Worm (Caenorhabditis elegans) whole organism, L4 larva: ENCODE measurements around the gene rap-1.

Experiments used
- D1046.2 ChIP-seq: fragments of 200-800 bp; sonication (Bioruptor generic); IDR thresholded peaks from 2 replicates; pipeline ENCODE4 v1.3.6; 2022; ENCODE audit warnings: missing genetic modification characterization, missing compliant biosample characterization
- F37D6.2 ChIP-seq: sonication (generic microtip); optimal IDR thresholded peaks from 2 replicates; lab custom pipeline; 2016; ENCODE audit warnings: mild to moderate bottlenecking, missing genetic modification characterization, missing compliant biosample characterization
- T20F7.1 ChIP-seq: fragments of 200-800 bp; sonication (Bioruptor generic); optimal IDR thresholded peaks from 2 replicates; lab custom pipeline; 2018; ENCODE audit warnings: mild to moderate bottlenecking, missing genetic modification characterization, missing compliant biosample characterization
- Y105C5A.15 ChIP-seq: fragments of 200-800 bp; sonication (Bioruptor generic); IDR thresholded peaks from 2 replicates; pipeline ENCODE4 v1.3.6; 2022; ENCODE audit warnings: missing genetic modification characterization, missing compliant biosample characterization
- aha-1 ChIP-seq: fragments of 150-350 bp; peaks from one replicate; lab custom pipeline; 2014; ENCODE audit warnings: missing biosample characterization, missing genetic modification characterization
- ama-1 ChIP-seq: fragments of 150-350 bp; optimal IDR thresholded peaks from 2 replicates; lab custom pipeline; 2014; ENCODE audit warnings: inconsistent platforms, mixed read lengths
- arid-1 ChIP-seq: fragments of 200-800 bp; sonication (Bioruptor generic); conservative IDR thresholded peaks from 2 replicates; pipeline ENCODE4 v1.3.6; 2022; ENCODE audit warnings: missing genetic modification reagents, missing genetic modification characterization, missing compliant biosample characterization
- ceh-28 ChIP-seq: fragments of 150-350 bp; optimal IDR thresholded peaks from 2 replicates; lab custom pipeline; 2014; ENCODE audit warnings: missing biosample characterization, missing genetic modification reagents, missing genetic modification characterization
- daf-19 ChIP-seq: fragments of 200-800 bp; sonication (Bioruptor generic); conservative IDR thresholded peaks from 2 replicates; pipeline ENCODE4 v1.3.6; 2022; ENCODE audit warnings: missing genetic modification characterization, missing compliant biosample characterization
- dmd-9 ChIP-seq: fragments of 200-800 bp; sonication (Bioruptor generic); IDR thresholded peaks from 2 replicates; pipeline ENCODE4 v1.3.6; 2022; ENCODE audit warnings: missing genetic modification reagents, missing genetic modification characterization, missing compliant biosample characterization
- dve-1 ChIP-seq: sonication (generic microtip); optimal IDR thresholded peaks from 2 replicates; lab custom pipeline; 2017; ENCODE audit warnings: antibody characterized with exemption, mild to moderate bottlenecking, missing genetic modification characterization, missing compliant biosample characterization; ENCODE audit not compliant: insufficient read depth
- egl-27 ChIP-seq: sonication (generic microtip); optimal IDR thresholded peaks from 3 replicates; lab custom pipeline; 2017; ENCODE audit warnings: missing biosample characterization, missing genetic modification reagents, missing genetic modification characterization
- fkh-10 ChIP-seq: fragments of 150-350 bp; optimal IDR thresholded peaks from 2 replicates; lab custom pipeline; 2014; ENCODE audit warnings: missing biosample characterization, missing genetic modification reagents, missing genetic modification characterization
- fos-1 ChIP-seq: fragments of 150-350 bp; optimal IDR thresholded peaks from 2 replicates; lab custom pipeline; 2014; ENCODE audit warnings: missing biosample characterization, missing genetic modification characterization
- hif-1 ChIP-seq, 2 experiments: sonication (generic microtip); optimal IDR thresholded peaks; 2 replicates each; lab custom pipeline; 2016 to 2017; ENCODE audit warnings: missing compliant biosample characterization in 2 of 2, missing genetic modification characterization in 2 of 2, missing genetic modification reagents in 2 of 2, missing genotype in 2 of 2, mild to moderate bottlenecking in 1 of 2
- hlh-30 ChIP-seq: sonication (generic microtip); optimal IDR thresholded peaks from 2 replicates; lab custom pipeline; 2017; ENCODE audit warnings: antibody characterized with exemption, mild to moderate bottlenecking, missing genetic modification characterization, missing compliant biosample characterization; ENCODE audit not compliant: insufficient read depth
- hmg-1.1 ChIP-seq: fragments of 200-800 bp; sonication (Bioruptor generic); IDR thresholded peaks from 2 replicates; pipeline ENCODE4 v1.3.6; 2022; ENCODE audit warnings: missing genetic modification reagents, missing genetic modification characterization, missing compliant biosample characterization
- jun-1 ChIP-seq: fragments of 150-350 bp; optimal IDR thresholded peaks from 2 replicates; lab custom pipeline; 2014; ENCODE audit warnings: missing biosample characterization, missing genetic modification reagents, missing genetic modification characterization
- lim-7 ChIP-seq: fragments of 200-800 bp; sonication (Bioruptor generic); IDR thresholded peaks from 2 replicates; pipeline ENCODE4 v1.3.6; 2022; ENCODE audit warnings: missing genetic modification characterization, missing compliant biosample characterization
- lin-13 ChIP-seq: fragments of 150-350 bp; optimal IDR thresholded peaks from 2 replicates; lab custom pipeline; 2014; ENCODE audit warnings: missing biosample characterization, missing genetic modification reagents, missing genetic modification characterization
- lir-3 ChIP-seq: sonication (generic microtip); optimal IDR thresholded peaks from 2 replicates; lab custom pipeline; 2016; ENCODE audit warnings: mild to moderate bottlenecking, missing genetic modification characterization, missing compliant biosample characterization
- lsy-2 ChIP-seq, 2 experiments: fragments of 150-350 bp in 1 of 2; sonication (generic microtip) in 1 of 2; optimal IDR thresholded peaks; 2 replicates each; lab custom pipeline; 2014 to 2017; ENCODE audit warnings: missing biosample characterization in 2 of 2, missing genetic modification characterization in 2 of 2
- mdl-1 ChIP-seq, 2 experiments: fragments of 150-350 bp in 1 of 2; sonication (generic microtip) in 1 of 2; optimal IDR thresholded peaks; 2 replicates each; lab custom pipeline; 2014 to 2017; ENCODE audit warnings: missing biosample characterization in 2 of 2, missing genetic modification characterization in 2 of 2
- mdt-29 ChIP-seq: fragments of 200-800 bp; sonication (Bioruptor generic); IDR thresholded peaks from 2 replicates; pipeline ENCODE4 v1.3.6; 2022; ENCODE audit warnings: missing genetic modification reagents, missing genetic modification characterization, missing compliant biosample characterization
- mes-2 ChIP-seq: sonication (generic microtip); optimal IDR thresholded peaks from 2 replicates; lab custom pipeline; 2016; ENCODE audit warnings: missing genotype, mild to moderate bottlenecking, missing genetic modification characterization, missing compliant biosample characterization; ENCODE audit not compliant: poor library complexity, severe bottlenecking
- mxl-2 ChIP-seq: fragments of 200-800 bp; sonication (Bioruptor generic); conservative IDR thresholded peaks from 2 replicates; pipeline ENCODE4 v1.3.6; 2022; ENCODE audit warnings: missing genetic modification reagents, missing genetic modification characterization, missing compliant biosample characterization
- nhr-111 ChIP-seq: fragments of 200-800 bp; sonication (Bioruptor generic); optimal IDR thresholded peaks from 2 replicates; lab custom pipeline; 2018; ENCODE audit warnings: mild to moderate bottlenecking, missing genetic modification characterization, missing compliant biosample characterization
- nhr-25 ChIP-seq: sonication (generic microtip); optimal IDR thresholded peaks from 2 replicates; lab custom pipeline; 2017; ENCODE audit warnings: missing genetic modification characterization, mild to moderate bottlenecking, missing compliant biosample characterization, antibody characterized with exemption, moderate library complexity, borderline replicate concordance; ENCODE audit not compliant: insufficient read depth
- nhr-48 ChIP-seq: sonication (generic microtip); optimal IDR thresholded peaks from 2 replicates; lab custom pipeline; 2016; ENCODE audit warnings: mild to moderate bottlenecking, missing genetic modification characterization, missing compliant biosample characterization
- nhr-6 ChIP-seq: fragments of 150-350 bp; optimal IDR thresholded peaks from 2 replicates; lab custom pipeline; 2014; ENCODE audit warnings: missing biosample characterization, missing genetic modification characterization
- php-3 ChIP-seq: fragments of 200-800 bp; sonication (Bioruptor generic); IDR thresholded peaks from 2 replicates; pipeline ENCODE4 v1.3.6; 2022; ENCODE audit warnings: missing genetic modification reagents, missing genetic modification characterization, missing compliant biosample characterization
- pqm-1 ChIP-seq: sonication (generic microtip); optimal IDR thresholded peaks from 2 replicates; lab custom pipeline; 2017; ENCODE audit warnings: missing biosample characterization, missing genetic modification characterization
- skn-1 ChIP-seq: fragments of 150-350 bp; optimal IDR thresholded peaks from 2 replicates; lab custom pipeline; 2014; ENCODE audit warnings: missing biosample characterization, missing genetic modification characterization
- snpc-1.2 ChIP-seq: fragments of 200-800 bp; sonication (Bioruptor generic); IDR thresholded peaks from 2 replicates; pipeline ENCODE4 v1.3.6; 2022; ENCODE audit warnings: missing genetic modification reagents, missing genetic modification characterization, missing compliant biosample characterization
- spr-1 ChIP-seq: sonication (generic microtip); optimal IDR thresholded peaks from 2 replicates; lab custom pipeline; 2016; ENCODE audit warnings: mild to moderate bottlenecking, missing genetic modification characterization, missing compliant biosample characterization
- tag-97 ChIP-seq: fragments of 200-800 bp; sonication (Bioruptor generic); IDR thresholded peaks from 2 replicates; pipeline ENCODE4 v1.3.6; 2022; ENCODE audit warnings: missing genetic modification characterization, missing compliant biosample characterization
- unc-62 ChIP-seq, 3 experiments: fragments of 150-350 bp in 1 of 3; sonication (generic microtip); optimal IDR thresholded peaks in 2 of 3; peaks in 1 of 3; 1 replicate in 1 of 3; 2 replicates in 2 of 3; lab custom pipeline; 2014 to 2017; ENCODE audit warnings: missing biosample characterization in 3 of 3, missing genetic modification characterization in 3 of 3, missing genetic modification reagents in 3 of 3, missing genotype in 1 of 3
- zag-1 ChIP-seq: fragments of 150-350 bp; optimal IDR thresholded peaks from 2 replicates; lab custom pipeline; 2014; ENCODE audit warnings: missing biosample characterization, missing genetic modification characterization
- zip-11 ChIP-seq: fragments of 200-800 bp; sonication (Bioruptor generic); IDR thresholded peaks from 2 replicates; pipeline ENCODE4 v1.3.6; 2022; ENCODE audit warnings: missing genetic modification characterization, missing compliant biosample characterization
- ztf-11 ChIP-seq: fragments of 150-350 bp; optimal IDR thresholded peaks from 2 replicates; lab custom pipeline; 2014; ENCODE audit warnings: missing biosample characterization, missing genetic modification characterization

The rap-1 gene

DNA sequence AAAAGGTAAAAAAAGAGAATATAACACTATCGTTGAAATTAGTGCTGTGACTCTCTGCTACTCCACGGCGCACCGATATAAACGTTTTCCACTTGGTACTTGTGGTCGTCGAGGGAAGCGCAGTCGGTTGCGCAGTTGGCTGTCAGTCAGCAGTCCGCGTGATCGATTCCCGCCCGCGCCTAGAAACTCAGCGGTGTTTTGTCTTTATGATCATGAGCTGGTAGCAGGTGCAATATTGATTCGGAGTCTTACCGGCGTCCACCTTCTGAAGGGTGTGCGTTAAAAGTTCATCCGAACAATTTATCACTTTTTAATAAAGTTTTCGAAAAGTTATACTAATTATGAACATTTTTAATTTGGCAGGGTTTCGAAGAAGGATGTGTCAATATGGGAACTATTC lies 8.4 kb upstream of the rap-1 start (continued):
- TF ChIP-seq lir-3 (tag; lab: Kevin White, UChicago) (peak; percentile 66), pqm-1 (tag; lab: Kevin White, UChicago) (peak; percentile 25), mes-2 (tag; lab: Kevin White, UChicago) (peak; percentile 89), zip-11 (GFP tag; lab: Robert Waterston, UW) (0 out of 2 replicates have a peak, but pooled peaks have one; percentile 50)

- peak; percentile 90 for TF ChIP-seq aha-1
- TF ChIP-seq D1046.2 (GFP tag; lab: Robert Waterston, UW), result 0 out of 2 replicates have a peak, but pooled peaks have one; percentile 55
- no peak for TF ChIP-seq daf-19
Observed at ce11 chrIV:8926511-8926910, 7.8 kb upstream of the rap-1 start.

- TF ChIP-seq egl-27 (tag; lab: Kevin White, UChicago) (no peak), hlh-30 (tag; lab: Kevin White, UChicago) (peak; percentile 26), mes-2 (tag; lab: Kevin White, UChicago) (peak; percentile 38), ztf-11 (no peak), mdl-1 (tag; optimal IDR thresholded peaks at IDR 0.05; lab: Kevin White, UChicago) (no peak), T20F7.1 (peak; percentile 97), skn-1 (tag; lab: Kevin White, UChicago) (no peak), lsy-2 (tag; optimal IDR thresholded peaks at IDR 0.05; lab: Kevin White, UChicago) (peak in 1 of 2 experiments; percentile 57), mdt-29 (GFP tag; lab: Robert Waterston, UW) (no peak), dve-1 (peak; percentile 12)
Observed at ce11 chrIV:8925990-8926389, 7.3 kb upstream of the rap-1 start, which contains the start of the genes D1046.2 and cfim-2. Gene D1046.2, minus strand, starts transcription at chrIV:8926067. Gene cfim-2, plus strand, starts transcription at chrIV:8926324.

DNA sequence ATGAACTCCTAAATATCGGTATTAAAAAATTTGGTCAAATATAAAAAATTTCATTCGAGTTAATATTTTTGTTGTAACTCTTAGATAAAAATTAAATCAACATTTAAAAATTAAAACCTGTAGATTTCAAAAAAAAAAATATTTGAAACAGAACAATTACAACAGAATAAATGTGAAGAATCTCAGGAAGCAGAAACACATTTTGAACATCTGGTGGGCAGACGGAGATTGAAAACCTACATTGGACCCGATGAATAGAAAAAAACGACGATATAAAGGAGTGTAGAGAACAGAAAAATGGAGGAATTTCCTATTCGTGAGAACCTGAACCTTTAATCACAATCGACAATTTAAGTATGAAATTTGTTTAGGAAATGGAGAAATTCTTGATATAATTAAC lies 5.4 kb upstream of the rap-1 start:
- TF ChIP-seq fos-1 (no peak), dmd-9 (GFP tag; lab: Robert Waterston, UW) (no peak), zag-1 (no peak), php-3 (GFP tag; lab: Robert Waterston, UW) (no peak), mxl-2 (GFP tag; lab: Robert Waterston, UW) (no peak), hif-1 (tag; optimal IDR thresholded peaks at IDR 0.05; lab: Kevin White, UChicago) (no peak), fkh-10 (GFP tag; lab: Kevin White, UChicago) (no peak), lin-13 (GFP tag; lab: Kevin White, UChicago) (no peak), skn-1 (tag; lab: Kevin White, UChicago) (no peak), arid-1 (GFP tag; lab: Robert Waterston, UW) (no peak)

ce11 chrIV:8923381-8923780 lies 4.7 kb upstream of the rap-1 start:
- no peak for TF ChIP-seq spr-1 (tag; lab: Kevin White, UChicago)
- peak; percentile 53; the same call in 1 of the 2 replicates for TF ChIP-seq snpc-1.2 (GFP tag; lab: Robert Waterston, UW)

DNA sequence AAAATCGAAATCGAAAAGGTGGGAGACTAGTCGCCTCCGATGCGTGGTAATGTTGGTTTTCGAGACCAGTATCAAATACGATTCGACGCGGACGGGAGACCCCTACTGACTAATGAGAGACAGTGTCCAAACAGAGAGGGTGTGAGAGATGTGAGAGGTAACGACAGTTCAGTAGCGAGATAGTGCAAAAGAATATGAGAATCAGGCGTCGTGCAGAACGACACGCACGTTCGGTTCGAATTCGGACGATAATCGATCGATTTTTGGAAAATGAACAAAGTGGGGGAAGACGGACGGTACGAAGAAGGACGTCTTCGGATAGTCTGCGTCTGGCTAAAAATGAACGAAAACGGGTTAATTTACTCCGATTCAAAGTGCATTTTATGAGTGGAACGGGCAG lies 3.3 kb upstream of the rap-1 start, which contains the start of gene D1046.16:
Gene D1046.16 (plus strand): TSS at position 195 of the 400 bp plus-strand sequence.
- TF ChIP-seq ceh-28 (tag; lab: Kevin White, UChicago), result peak; percentile 50
- no peak for TF ChIP-seq nhr-6 (tag; lab: Kevin White, UChicago)
- TF ChIP-seq nhr-25 (tag; lab: Kevin White, UChicago), result peak; percentile 41
- TF ChIP-seq ama-1 (lab: Kevin White, UChicago), result no peak
- TF ChIP-seq daf-19, result no peak
- TF ChIP-seq lim-7 (GFP tag; lab: Robert Waterston, UW), result no peak
- TF ChIP-seq nhr-111 (GFP tag; lab: Kevin White, UChicago), result no peak
- no peak for TF ChIP-seq lir-3 (tag; lab: Kevin White, UChicago)
- TF ChIP-seq mes-2 (tag; lab: Kevin White, UChicago), result peak; percentile 56
- TF ChIP-seq tag-97 (GFP tag; lab: Robert Waterston, UW), result no peak
- TF ChIP-seq hmg-1.1, result 0 out of 2 replicates have a peak, but pooled peaks have one; percentile 43
- TF ChIP-seq Y105C5A.15 (GFP tag; lab: Robert Waterston, UW), result no peak
- no peak for TF ChIP-seq F37D6.2 (tag; lab: Kevin White, UChicago)
- no peak for TF ChIP-seq jun-1 (tag; lab: Kevin White, UChicago)
- TF ChIP-seq unc-62 (GFP tag; optimal IDR thresholded peaks at IDR 0.05 in 1 of 2; lab: Kevin White, UChicago), result peak in 1 of 2 experiments; percentile 15
- TF ChIP-seq unc-62 (tag; optimal IDR thresholded peaks at IDR 0.05; lab: Kevin White, UChicago), result no peak
- no peak for TF ChIP-seq zag-1
- TF ChIP-seq php-3 (GFP tag; lab: Robert Waterston, UW), result no peak
- peak in 1 of 2 experiments; percentile 46 for TF ChIP-seq mdl-1 (tag; optimal IDR thresholded peaks at IDR 0.05; lab: Kevin White, UChicago)
- TF ChIP-seq nhr-48, result no peak
